Fruit fly (Drosophila melanogaster): ENCODE measurements around the gene santa-maria.

Gene santa-maria

dm6 chr2L:7424907-7425689 lies 25.9 kb downstream of the santa-maria start (continued):
- TF ChIP-seq chn (GFP tag; optimal IDR thresholded peaks at IDR 0.05) (no peak), Xrp1 (GFP tag; IDR thresholded peaks at IDR 0.05) (peak; percentile 22; the same call in 1 of the 2 replicates), CG17568 (GFP tag; optimal IDR thresholded peaks at IDR 0.05) (peak; percentile 16), ewg (GFP tag; optimal IDR thresholded peaks at IDR 0.05) (no peak), bigmax (GFP tag; optimal IDR thresholded peaks at IDR 0.05) (peak; percentile 79), CG1647 (GFP tag; optimal IDR thresholded peaks at IDR 0.05) (peak; percentile 15), gfzf (GFP tag; optimal IDR thresholded peaks at IDR 0.05) (no peak), CG1529 (GFP tag; optimal IDR thresholded peaks at IDR 0.05) (no peak), CG4424 (GFP tag; optimal IDR thresholded peaks at IDR 0.05) (no peak), CG8089 (GFP tag; optimal IDR thresholded peaks at IDR 0.05) (no peak), CG14667 (GFP tag; IDR thresholded peaks at IDR 0.05) (peak; percentile 31; the same call in 1 of the 2 replicates), Med (GFP tag) (peak; percentile 98), Usf (GFP tag; optimal IDR thresholded peaks at IDR 0.05) (no peak), CG7987 (GFP tag; optimal IDR thresholded peaks at IDR 0.05) (no peak), sisA (GFP tag; IDR thresholded peaks at IDR 0.05) (peak; percentile 51), nom (GFP tag; optimal IDR thresholded peaks at IDR 0.05) (no peak), CkIIα-i1 (GFP tag; IDR thresholded peaks at IDR 0.05) (no peak), CG9215 (GFP tag; IDR thresholded peaks at IDR 0.05) (peak; percentile 83), Ets65A (GFP tag) (peak; percentile 81), gsb (GFP tag; IDR thresholded peaks at IDR 0.05) (peak; percentile 68), CG10366 (GFP tag; IDR thresholded peaks at IDR 0.05) (peak; percentile 63), dmrt99B (tag; optimal IDR thresholded peaks at IDR 0.05) (no peak), CG16815 (GFP tag; optimal IDR thresholded peaks at IDR 0.05) (peak; percentile 51), CG18619 (GFP tag; optimal IDR thresholded peaks at IDR 0.05) (peak; percentile 51), fru (optimal IDR thresholded peaks at IDR 0.05) (no peak), odd (GFP tag; optimal IDR thresholded peaks at IDR 0.05) (no peak), eve (GFP tag; optimal IDR thresholded peaks at IDR 0.05) (peak in 1 of 2 experiments; percentile 34), CG13296 (GFP tag; optimal IDR thresholded peaks at IDR 0.05) (no peak), br (optimal IDR thresholded peaks at IDR 0.05) (no peak), CG31224 (GFP tag; IDR thresholded peaks at IDR 0.05) (peak; percentile 73), Spps (tag; optimal IDR thresholded peaks at IDR 0.05) (no peak), CG13775 (GFP tag; optimal IDR thresholded peaks at IDR 0.05) (peak; percentile 70), CG11504 (tag; optimal IDR thresholded peaks at IDR 0.05) (peak; percentile 9), CG14860 (GFP tag; IDR thresholded peaks at IDR 0.05; ENCODE audit: partially characterized antibody) (no peak), CG9817 (tag; optimal IDR thresholded peaks at IDR 0.05) (peak; percentile 58), CG7271 (tag; optimal IDR thresholded peaks at IDR 0.05) (no peak), sima (GFP tag; optimal IDR thresholded peaks at IDR 0.05) (no peak), CG11247 (GFP tag; IDR thresholded peaks at IDR 0.05) (peak; percentile 76), CG11456 (GFP tag; IDR thresholded peaks at IDR 0.05) (peak; percentile 88), bowl (GFP tag; IDR thresholded peaks at IDR 0.05) (no peak), Fer1 (GFP tag; optimal IDR thresholded peaks at IDR 0.05) (peak; percentile 30), tin (GFP tag; optimal IDR thresholded peaks at IDR 0.05) (peak; percentile 26), BtbVII (GFP tag; optimal IDR thresholded peaks at IDR 0.05) (peak; percentile 56), Ets97D (GFP tag; optimal IDR thresholded peaks at IDR 0.05) (no peak), inv (GFP tag; IDR thresholded peaks at IDR 0.05; ENCODE audit: partially characterized antibody) (no peak), D19A (tag; optimal IDR thresholded peaks at IDR 0.05) (no peak), peb (GFP tag; IDR thresholded peaks at IDR 0.05) (no peak), Max (GFP tag; optimal IDR thresholded peaks at IDR 0.05) (peak; percentile 19), slou (GFP tag; optimal IDR thresholded peaks at IDR 0.05) (peak; percentile 12), Hr78 (GFP tag; optimal IDR thresholded peaks at IDR 0.05) (peak in 1 of 2 experiments; percentile 31)
